Fruit fly (Drosophila melanogaster) S2 (cell line): Measurements from ENCODE around the gene Ect3.

Experiments used
- CG8478 ChIP-seq: fragments of >200 bp; optimal IDR thresholded peaks from 2 replicates; lab custom pipeline; 2018
- CTCF ChIP-seq, 2 experiments: fragments of >200 bp; optimal IDR thresholded peaks; 2 replicates each; lab custom pipeline; 2018

The Ect3 gene

dm6 chr3R:12010202-12010824 is 11.2 kb downstream of the Ect3 start, which contains the start of the genes KLHL18 and GCC185:
Gene KLHL18, minus strand, starts transcription at chr3R:12010434.
Gene GCC185, plus strand, starts transcription at chr3R:12010772.
- TF ChIP-seq CG8478 (lab: Kevin White, UChicago) (no peak), CTCF (optimal IDR thresholded peaks at IDR 0.05; lab: Kevin White, UChicago) (no peak)

dm6 chr3R:12016828-12017280 is 17.8 kb downstream of the Ect3 start, which contains the start of the genes DCAF12 and Spt3:
Gene DCAF12, minus strand, starts transcription at chr3R:12017031.
Gene Spt3, plus strand, starts transcription at chr3R:12017156.
- TF ChIP-seq CG8478 (lab: Kevin White, UChicago): no peak
- TF ChIP-seq CTCF (optimal IDR thresholded peaks at IDR 0.05; lab: Kevin White, UChicago): no peak

dm6 chr3R:12020987-12021386 is 21.9 kb downstream of the Ect3 start:
- TF ChIP-seq CG8478 (lab: Kevin White, UChicago): no peak
- no peak for TF ChIP-seq CTCF (optimal IDR thresholded peaks at IDR 0.05; lab: Kevin White, UChicago)

- TF ChIP-seq CG8478 (lab: Kevin White, UChicago) (no peak), CTCF (optimal IDR thresholded peaks at IDR 0.05; lab: Kevin White, UChicago) (no peak)
Observed at dm6 chr3R:12031657-12032056, 32.6 kb downstream of the Ect3 start, which contains the start of the genes CG31358, CG42504 and CG42505. Gene CG31358, minus strand, starts transcription at chr3R:12031757. Gene CG42504, minus strand, starts transcription at chr3R:12031757. Gene CG42505, minus strand, starts transcription at chr3R:12031757.

dm6 chr3R:12032842-12033241 is 33.8 kb downstream of the Ect3 start, which contains the start of gene ssp5:
Gene ssp5, plus strand, starts transcription at chr3R:12033142.
- no peak for TF ChIP-seq CTCF (optimal IDR thresholded peaks at IDR 0.05; lab: Kevin White, UChicago)
- no peak for TF ChIP-seq CG8478 (lab: Kevin White, UChicago)

- TF ChIP-seq CTCF (optimal IDR thresholded peaks at IDR 0.05; lab: Kevin White, UChicago) (no peak), CG8478 (lab: Kevin White, UChicago) (no peak)
Observed at dm6 chr3R:12040228-12040627, 41.1 kb downstream of the Ect3 start, which contains the start of gene CG14736. Gene CG14736, plus strand, starts transcription at chr3R:12040528.

- TF ChIP-seq CG8478 (lab: Kevin White, UChicago) (no peak), CTCF (optimal IDR thresholded peaks at IDR 0.05; lab: Kevin White, UChicago) (no peak)
Observed at dm6 chr3R:12049113-12049512, 50.0 kb downstream of the Ect3 start, which contains the start of gene CG14739. Gene CG14739, minus strand, starts transcription at chr3R:12049213.
